Worm (Caenorhabditis elegans) whole organism, mixed stage, embryonic: ENCODE results near the gene exc-7.

Experiments
- ceh-39 ChIP-seq: fragments of 150-350 bp; optimal IDR thresholded peaks from 2 replicates; lab custom pipeline; 2014; ENCODE audit warnings: missing biosample characterization, missing genetic modification characterization
- nhr-28 ChIP-seq: fragments of 150-350 bp; optimal IDR thresholded peaks from 2 replicates; lab custom pipeline; 2014; ENCODE audit warnings: missing biosample characterization, missing genetic modification characterization
- nhr-76 ChIP-seq: sonication (generic microtip); optimal IDR thresholded peaks from 2 replicates; lab custom pipeline; 2017; ENCODE audit warnings: missing biosample characterization, missing genetic modification characterization
- pha-4 ChIP-seq: fragments of 150-350 bp; optimal IDR thresholded peaks from 2 replicates; lab custom pipeline; 2018; ENCODE audit warnings: missing biosample characterization, missing genetic modification reagents, missing genetic modification characterization
- unc-39 ChIP-seq: fragments of 150-350 bp; optimal IDR thresholded peaks from 2 replicates; lab custom pipeline; 2014; ENCODE audit warnings: missing biosample characterization, missing genetic modification characterization

DNA sequence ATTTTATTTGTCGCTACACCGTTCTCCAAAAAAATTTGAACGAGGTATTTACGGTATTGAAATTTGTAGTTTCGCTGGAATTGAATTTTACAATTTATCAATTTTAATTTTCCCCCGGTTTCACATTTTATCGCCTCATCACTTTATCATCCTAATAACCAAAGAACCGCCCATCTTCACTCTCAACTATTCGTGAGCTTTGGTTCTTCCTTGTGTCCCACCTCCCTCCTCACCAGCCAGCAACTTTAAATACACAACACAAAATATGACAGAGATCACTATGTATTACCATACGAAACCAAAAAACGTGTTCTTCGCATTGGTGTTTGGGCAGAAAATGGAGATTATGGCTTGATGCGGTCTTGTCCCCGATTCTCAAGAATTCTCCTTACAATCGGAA is 28.3 kb downstream of the exc-7 start:
- TF ChIP-seq pha-4: no peak
- no peak for TF ChIP-seq unc-39 (tag; lab: Kevin White, UChicago)
- no peak for TF ChIP-seq nhr-28 (tag; lab: Kevin White, UChicago)
- TF ChIP-seq nhr-76: no peak
- TF ChIP-seq ceh-39 (tag; lab: Kevin White, UChicago): no peak
